Worm (Caenorhabditis elegans) whole organism, L3 larva: Measurements from ENCODE around the gene F25E5.8.

Source experiments
- R02D3.7 ChIP-seq: fragments of 150-350 bp; optimal IDR thresholded peaks from 2 replicates; lab custom pipeline; 2014; ENCODE audit warnings: missing biosample characterization, missing genetic modification characterization
- ZK546.5 ChIP-seq: sonication (generic microtip); optimal IDR thresholded peaks from 2 replicates; lab custom pipeline; 2017; ENCODE audit warnings: missing biosample characterization, missing genetic modification characterization
- aly-2 ChIP-seq: fragments of 150-350 bp; optimal IDR thresholded peaks from 2 replicates; lab custom pipeline; 2014; ENCODE audit warnings: missing biosample characterization, missing genetic modification characterization
- ama-1 ChIP-seq: fragments of 150-350 bp; optimal IDR thresholded peaks from 2 replicates; lab custom pipeline; 2018
- ceh-16 ChIP-seq: sonication (generic microtip); optimal IDR thresholded peaks from 2 replicates; lab custom pipeline; 2017; ENCODE audit warnings: missing biosample characterization, missing genetic modification characterization
- ceh-28 ChIP-seq: fragments of 150-350 bp; optimal IDR thresholded peaks from 2 replicates; lab custom pipeline; 2014; ENCODE audit warnings: missing biosample characterization, missing genetic modification reagents, missing genetic modification characterization
- ceh-82 ChIP-seq: fragments of 150-350 bp; optimal IDR thresholded peaks from 2 replicates; lab custom pipeline; 2014; ENCODE audit warnings: missing biosample characterization, missing genetic modification characterization
- ceh-9 ChIP-seq: sonication (generic microtip); optimal IDR thresholded peaks from 2 replicates; lab custom pipeline; 2018; ENCODE audit warnings: missing biosample characterization, missing genetic modification characterization
- daf-12 ChIP-seq: fragments of 150-350 bp; optimal IDR thresholded peaks from 2 replicates; lab custom pipeline; 2014; ENCODE audit warnings: missing biosample characterization, missing genetic modification reagents, missing genetic modification characterization
- egl-27 ChIP-seq: sonication (generic microtip); optimal IDR thresholded peaks from 4 replicates; lab custom pipeline; 2017; ENCODE audit warnings: missing biosample characterization, missing genetic modification reagents, missing genetic modification characterization
- egl-5 ChIP-seq: fragments of 150-350 bp; optimal IDR thresholded peaks from 2 replicates; lab custom pipeline; 2017; ENCODE audit warnings: missing biosample characterization, missing genetic modification reagents, missing genetic modification characterization, inconsistent platforms
- elt-1 ChIP-seq: fragments of 150-350 bp; optimal IDR thresholded peaks from 2 replicates; lab custom pipeline; 2014; ENCODE audit warnings: missing biosample characterization, missing genetic modification characterization
- elt-2 ChIP-seq: sonication (generic microtip); optimal IDR thresholded peaks from 2 replicates; lab custom pipeline; 2016; ENCODE audit warnings: missing genetic modification reagents, mild to moderate bottlenecking, missing genetic modification characterization, missing compliant biosample characterization
- elt-3 ChIP-seq, 3 experiments: fragments of 150-350 bp in 1 of 3; sonication (generic microtip) in 2 of 3; optimal IDR thresholded peaks; 2 replicates in 2 of 3; 4 replicates in 1 of 3; lab custom pipeline; 2014 to 2017; ENCODE audit warnings: missing biosample characterization in 3 of 3, missing genetic modification characterization in 3 of 3
- eor-1 ChIP-seq, 2 experiments: fragments of 150-350 bp; optimal IDR thresholded peaks; 2 replicates each; lab custom pipeline; 2014 to 2018; ENCODE audit warnings: missing biosample characterization in 2 of 2, missing genetic modification characterization in 2 of 2
- fkh-10 ChIP-seq: sonication (generic microtip); optimal IDR thresholded peaks from 2 replicates; lab custom pipeline; 2017; ENCODE audit warnings: missing biosample characterization, missing genetic modification reagents, missing genetic modification characterization
- fkh-2 ChIP-seq: fragments of 150-350 bp; optimal IDR thresholded peaks from 2 replicates; lab custom pipeline; 2014; ENCODE audit warnings: missing biosample characterization, missing genetic modification reagents, missing genetic modification characterization
- fos-1 ChIP-seq: fragments of 150-350 bp; optimal IDR thresholded peaks from 2 replicates; lab custom pipeline; 2014; ENCODE audit warnings: missing biosample characterization, missing genetic modification characterization
- hmg-11 ChIP-seq: sonication (generic microtip); optimal IDR thresholded peaks from 2 replicates; lab custom pipeline; 2016; ENCODE audit warnings: missing genetic modification characterization, missing compliant biosample characterization
- jun-1 ChIP-seq: fragments of 150-350 bp; optimal IDR thresholded peaks from 2 replicates; lab custom pipeline; 2014; ENCODE audit warnings: missing biosample characterization, missing genetic modification reagents, missing genetic modification characterization
- lin-15B ChIP-seq: fragments of 150-350 bp; optimal IDR thresholded peaks from 2 replicates; lab custom pipeline; 2014; ENCODE audit warnings: missing biosample characterization, missing genetic modification characterization
- lin-39 ChIP-seq: fragments of 150-350 bp; optimal IDR thresholded peaks from 2 replicates; lab custom pipeline; 2018; ENCODE audit warnings: missing biosample characterization, missing genetic modification reagents, missing genetic modification characterization
- lsy-12 ChIP-seq: sonication (generic microtip); optimal IDR thresholded peaks from 2 replicates; lab custom pipeline; 2016; ENCODE audit warnings: mild to moderate bottlenecking, missing genetic modification characterization, missing compliant biosample characterization
- mml-1 ChIP-seq: fragments of 150-350 bp; sonication (generic microtip); optimal IDR thresholded peaks from 3 replicates; lab custom pipeline; 2014; ENCODE audit warnings: missing biosample characterization, missing genetic modification characterization
- nfya-1 ChIP-seq: sonication (generic microtip); optimal IDR thresholded peaks from 2 replicates; lab custom pipeline; 2017; ENCODE audit warnings: missing genetic modification characterization, mild to moderate bottlenecking, missing compliant biosample characterization, antibody characterized with exemption, moderate library complexity; ENCODE audit not compliant: insufficient read depth
- nhr-11 ChIP-seq: fragments of 150-350 bp; optimal IDR thresholded peaks from 2 replicates; lab custom pipeline; 2014; ENCODE audit warnings: missing biosample characterization, missing genetic modification characterization
- nhr-12 ChIP-seq: fragments of 150-350 bp; optimal IDR thresholded peaks from 2 replicates; lab custom pipeline; 2014; ENCODE audit warnings: missing biosample characterization, missing genetic modification characterization
- nhr-23 ChIP-seq: fragments of 150-350 bp; optimal IDR thresholded peaks from 2 replicates; lab custom pipeline; 2014; ENCODE audit warnings: missing biosample characterization, missing genetic modification reagents, missing genetic modification characterization
- nhr-237 ChIP-seq: fragments of 150-350 bp; optimal IDR thresholded peaks from 2 replicates; lab custom pipeline; 2014; ENCODE audit warnings: missing biosample characterization, missing genetic modification characterization
- nhr-25 ChIP-seq: sonication (generic microtip); optimal IDR thresholded peaks from 2 replicates; lab custom pipeline; 2017; ENCODE audit warnings: missing biosample characterization, missing genetic modification characterization
- nhr-28 ChIP-seq: fragments of 150-350 bp; optimal IDR thresholded peaks from 2 replicates; lab custom pipeline; 2014; ENCODE audit warnings: missing biosample characterization, missing genetic modification characterization
- nhr-43 ChIP-seq: sonication (generic microtip); optimal IDR thresholded peaks from 2 replicates; lab custom pipeline; 2016; ENCODE audit warnings: mild to moderate bottlenecking, missing genetic modification characterization, missing compliant biosample characterization; ENCODE audit not compliant: poor library complexity, severe bottlenecking
- nhr-76 ChIP-seq: fragments of 150-350 bp; sonication (generic microtip); optimal IDR thresholded peaks from 5 replicates; lab custom pipeline; 2014; ENCODE audit warnings: missing biosample characterization, missing genetic modification characterization
- nhr-77 ChIP-seq: fragments of 150-350 bp; optimal IDR thresholded peaks from 2 replicates; lab custom pipeline; 2014; ENCODE audit warnings: missing biosample characterization, missing genetic modification characterization
- pha-4 ChIP-seq: fragments of 150-350 bp; optimal IDR thresholded peaks from 2 replicates; lab custom pipeline; 2014; ENCODE audit warnings: missing biosample characterization, missing genetic modification reagents, missing genetic modification characterization
- pqm-1 ChIP-seq: fragments of 150-350 bp; optimal IDR thresholded peaks from 2 replicates; lab custom pipeline; 2017; ENCODE audit warnings: missing biosample characterization, missing genetic modification characterization, inconsistent platforms
- sea-2 ChIP-seq: fragments of 150-350 bp; sonication (generic microtip); optimal IDR thresholded peaks from 4 replicates; lab custom pipeline; 2014; ENCODE audit warnings: missing biosample characterization, missing genetic modification reagents, missing genetic modification characterization
- skn-1 ChIP-seq: fragments of 150-350 bp; optimal IDR thresholded peaks from 2 replicates; lab custom pipeline; 2014; ENCODE audit warnings: missing biosample characterization, missing genetic modification characterization
- snpc-4 ChIP-seq: fragments of 150-350 bp; optimal IDR thresholded peaks from 2 replicates; lab custom pipeline; 2014; ENCODE audit warnings: missing biosample characterization, missing genetic modification characterization
- tbx-2 ChIP-seq: sonication (generic microtip); optimal IDR thresholded peaks from 2 replicates; lab custom pipeline; 2016; ENCODE audit warnings: mild to moderate bottlenecking, missing genetic modification characterization, missing compliant biosample characterization
- unc-39 ChIP-seq: sonication (generic microtip); optimal IDR thresholded peaks from 4 replicates; lab custom pipeline; 2017; ENCODE audit warnings: missing biosample characterization, missing genetic modification characterization
- unc-62 ChIP-seq: fragments of 150-350 bp; sonication (generic microtip); optimal IDR thresholded peaks from 4 replicates; lab custom pipeline; 2014; ENCODE audit warnings: missing biosample characterization, missing genetic modification reagents, missing genetic modification characterization
- zag-1 ChIP-seq: fragments of 150-350 bp; optimal IDR thresholded peaks from 2 replicates; lab custom pipeline; 2014; ENCODE audit warnings: missing biosample characterization, missing genetic modification characterization
- ztf-11 ChIP-seq: fragments of 150-350 bp; optimal IDR thresholded peaks from 2 replicates; lab custom pipeline; 2014; ENCODE audit warnings: missing biosample characterization, missing genetic modification characterization
- ztf-4 ChIP-seq: fragments of 150-350 bp; optimal IDR thresholded peaks from 2 replicates; lab custom pipeline; 2014; ENCODE audit warnings: missing biosample characterization, missing genetic modification characterization

The F25E5.8 gene

DNA sequence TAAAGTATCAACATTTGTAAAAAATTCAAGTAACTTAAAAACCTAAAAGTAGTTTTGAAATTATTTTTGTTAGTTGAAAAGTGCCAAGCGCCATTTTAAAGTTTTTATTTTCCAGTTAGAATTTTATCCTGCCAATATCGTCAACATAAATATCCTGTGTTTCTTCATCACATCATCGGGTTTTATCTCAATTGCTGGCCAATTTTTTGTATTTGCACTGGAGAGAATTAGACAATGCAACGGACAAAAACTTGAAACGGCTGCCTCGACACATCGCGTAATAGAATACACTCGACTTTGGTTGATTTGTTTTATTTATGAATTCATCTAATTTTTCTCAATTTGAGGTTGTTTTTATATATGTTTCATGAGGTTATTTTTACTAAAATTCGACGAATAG is 19.3 kb downstream of the F25E5.8 start, which contains the start of gene F25E5.2:
TSS of gene F25E5.2 (plus strand) at position 301 of the 400 bp plus-strand sequence.
- TF ChIP-seq sea-2 (GFP tag; lab: Kevin White, UChicago) (no peak), nhr-77 (no peak), fos-1 (tag; lab: Kevin White, UChicago) (no peak), nfya-1 (tag; lab: Kevin White, UChicago) (no peak), ztf-4 (no peak), aly-2 (tag; lab: Kevin White, UChicago) (no peak), nhr-12 (tag; lab: Kevin White, UChicago) (no peak), egl-5 (tag; lab: Kevin White, UChicago) (no peak), skn-1 (tag; lab: Kevin White, UChicago) (no peak), lin-39 (tag; lab: Kevin White, UChicago) (no peak), pqm-1 (tag; lab: Kevin White, UChicago) (no peak), nhr-237 (tag; lab: Kevin White, UChicago) (no peak)

DNA sequence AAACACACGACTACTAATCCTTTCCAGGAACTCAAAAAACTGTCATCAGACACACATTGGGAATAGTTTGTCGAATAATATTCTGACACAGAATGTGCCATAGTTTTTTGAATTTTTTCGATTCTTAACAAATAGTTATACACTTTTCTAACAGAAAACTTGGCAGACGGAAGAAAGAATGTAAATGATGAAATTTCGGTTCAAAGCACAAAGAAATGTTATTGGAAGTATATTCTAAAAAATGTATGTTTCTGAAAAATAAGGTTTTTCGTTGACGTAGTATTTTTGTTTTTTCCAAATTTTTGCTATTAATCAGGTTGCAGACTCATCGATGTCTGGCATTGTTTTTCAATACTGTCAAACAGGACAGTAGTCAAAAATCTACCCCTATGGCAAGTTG is 25.2 kb downstream of the F25E5.8 start, which contains the start of gene srh-92:
TSS of gene srh-92 (minus strand) at position 101 of the 400 bp plus-strand sequence.
- TF ChIP-seq tbx-2 (no peak), nhr-76 (tag; lab: Kevin White, UChicago) (no peak), fos-1 (tag; lab: Kevin White, UChicago) (no peak), elt-2 (no peak)
- TF ChIP-seq, all 47 proteins: peak for 0

DNA sequence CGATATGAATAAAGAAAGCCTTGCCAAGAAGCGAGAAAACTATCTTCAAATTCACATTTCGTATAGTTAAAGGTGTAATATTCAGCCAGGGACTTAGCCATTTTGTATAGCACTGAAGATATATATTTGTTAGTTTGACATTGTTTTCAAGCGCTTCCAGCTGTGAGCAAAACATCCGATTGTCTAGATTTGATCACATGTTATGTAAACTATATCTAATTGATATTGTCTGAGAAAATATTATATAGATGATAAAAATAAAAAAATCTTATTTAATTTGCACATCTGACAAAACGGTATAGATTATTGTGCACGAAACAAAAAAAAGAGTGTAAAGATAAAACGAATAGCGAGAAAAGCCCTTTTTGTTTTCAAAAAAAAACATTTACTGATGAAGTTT is 29.0 kb downstream of the F25E5.8 start, which contains the start of gene srh-89:
TSS of gene srh-89 (minus strand) at position 101 of the 400 bp plus-strand sequence.
- TF ChIP-seq nhr-237 (tag; lab: Kevin White, UChicago): no peak
- no peak for TF ChIP-seq unc-39 (tag; lab: Kevin White, UChicago)
- no peak for TF ChIP-seq sea-2 (GFP tag; lab: Kevin White, UChicago)
- no peak for TF ChIP-seq unc-62 (GFP tag; lab: Kevin White, UChicago)
- TF ChIP-seq fos-1 (tag; lab: Kevin White, UChicago): no peak
- no peak for TF ChIP-seq nhr-25 (tag; lab: Kevin White, UChicago)

DNA sequence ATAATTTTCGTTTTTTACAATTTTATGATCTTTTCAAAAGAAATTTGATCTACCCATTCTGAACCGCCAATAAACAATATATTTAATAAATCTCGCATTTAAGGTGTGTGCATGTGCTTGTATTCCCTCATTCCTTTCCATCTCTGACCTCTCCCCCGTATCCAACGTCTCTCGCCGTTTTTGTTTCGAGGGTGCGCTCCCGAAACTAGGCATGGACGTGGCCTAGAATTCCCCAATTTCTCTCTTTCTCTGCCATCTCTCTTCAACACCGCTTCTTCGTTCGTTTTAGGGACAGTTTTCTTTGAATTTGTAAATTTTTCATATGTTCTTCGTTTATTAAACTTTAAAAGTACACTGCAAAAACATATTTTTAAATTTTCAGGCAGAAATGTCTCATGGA is 29.8 kb downstream of the F25E5.8 start, which contains the start of gene F25E5.1:
TSS of gene F25E5.1 (plus strand) at position 376 of the 400 bp plus-strand sequence.
- TF ChIP-seq tbx-2: no peak
- TF ChIP-seq elt-2: peak; percentile 40
- no peak for TF ChIP-seq ZK546.5 (tag; lab: Kevin White, UChicago)
- no peak for TF ChIP-seq ceh-28
- TF ChIP-seq eor-1 (tag; optimal IDR thresholded peaks at IDR 0.05; lab: Kevin White, UChicago): no peak
- no peak for TF ChIP-seq nhr-237 (tag; lab: Kevin White, UChicago)
- TF ChIP-seq ceh-82 (tag; lab: Kevin White, UChicago): no peak
- no peak for TF ChIP-seq skn-1 (tag; lab: Kevin White, UChicago)
- peak; percentile 80 for TF ChIP-seq hmg-11
- no peak for TF ChIP-seq ceh-9 (tag; lab: Kevin White, UChicago)
- no peak for TF ChIP-seq nhr-77
- no peak for TF ChIP-seq ztf-11 (tag; lab: Kevin White, UChicago)
- peak; percentile 77 for TF ChIP-seq lin-15B (tag; lab: Kevin White, UChicago)
- TF ChIP-seq pha-4 (tag; lab: Kevin White, UChicago): no peak
- no peak for TF ChIP-seq R02D3.7 (tag; lab: Kevin White, UChicago)
- TF ChIP-seq daf-12 (tag; lab: Kevin White, UChicago): no peak
- no peak for TF ChIP-seq nhr-76 (tag; lab: Kevin White, UChicago)
- no peak for TF ChIP-seq fkh-2 (tag; lab: Kevin White, UChicago)
- peak; percentile 71 for TF ChIP-seq nfya-1 (tag; lab: Kevin White, UChicago)
- peak; percentile 50 for TF ChIP-seq egl-5 (tag; lab: Kevin White, UChicago)
- no peak for TF ChIP-seq ceh-16 (tag; lab: Kevin White, UChicago)
- TF ChIP-seq unc-62 (GFP tag; lab: Kevin White, UChicago): no peak
- TF ChIP-seq ztf-4: no peak
- TF ChIP-seq mml-1 (tag; lab: Kevin White, UChicago): no peak
- TF ChIP-seq egl-27 (tag; lab: Kevin White, UChicago): no peak
- no peak for TF ChIP-seq lsy-12
- no peak for TF ChIP-seq sea-2 (GFP tag; lab: Kevin White, UChicago)
- TF ChIP-seq aly-2 (tag; lab: Kevin White, UChicago): no peak
- TF ChIP-seq nhr-28: no peak
- no peak for TF ChIP-seq elt-1 (tag; lab: Kevin White, UChicago)
- no peak for TF ChIP-seq fos-1 (tag; lab: Kevin White, UChicago)
- no peak for TF ChIP-seq nhr-23 (tag; lab: Kevin White, UChicago)
- no peak for TF ChIP-seq lin-39 (tag; lab: Kevin White, UChicago)
- TF ChIP-seq elt-3 (tag; optimal IDR thresholded peaks at IDR 0.05; lab: Kevin White, UChicago): no peak
- TF ChIP-seq ama-1 (lab: Kevin White, UChicago): no peak
- TF ChIP-seq nhr-43: peak; percentile 57
- TF ChIP-seq fkh-10 (GFP tag; lab: Kevin White, UChicago): no peak
- no peak for TF ChIP-seq nhr-12 (tag; lab: Kevin White, UChicago)
- no peak for TF ChIP-seq nhr-11 (tag; lab: Kevin White, UChicago)
- no peak for TF ChIP-seq zag-1 (tag; lab: Kevin White, UChicago)
- TF ChIP-seq jun-1 (tag; lab: Kevin White, UChicago): no peak
- TF ChIP-seq snpc-4 (tag; lab: Kevin White, UChicago): peak; percentile 76
